Worm (Caenorhabditis elegans) whole organism, mixed stage, embryonic: Measurements from ENCODE around the gene rpc-1.

Experiments
- ceh-43 ChIP-seq: fragments of 200-800 bp; sonication (Bioruptor generic); optimal IDR thresholded peaks from 2 replicates; lab custom pipeline; 2018; ENCODE audit warnings: mild to moderate bottlenecking, missing genetic modification characterization, moderate library complexity, missing compliant biosample characterization
- lsy-2 ChIP-seq: fragments of 150-350 bp; optimal IDR thresholded peaks from 2 replicates; lab custom pipeline; 2014; ENCODE audit warnings: missing biosample characterization, missing genetic modification characterization

DNA sequence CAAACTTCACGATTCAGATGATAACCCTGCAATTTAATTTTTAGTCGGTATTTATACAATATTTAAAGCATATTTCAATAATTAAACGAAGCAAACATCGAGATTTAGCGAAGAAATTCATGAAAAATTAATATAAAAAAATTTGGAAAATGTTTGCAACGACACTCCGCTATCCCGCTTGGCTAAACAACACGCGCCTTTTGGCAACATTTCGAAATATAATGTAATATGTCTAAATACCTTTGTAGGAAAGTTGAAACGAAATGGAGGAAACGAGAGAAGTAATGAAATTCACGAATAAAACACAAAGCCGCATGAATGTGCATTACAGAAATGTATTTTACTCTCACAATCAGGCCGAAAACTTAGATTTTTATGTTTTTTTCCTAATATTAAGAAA is at the start of gene rpc-1:
- peak; percentile 33 for TF ChIP-seq lsy-2 (tag; lab: Kevin White, UChicago)
- no peak for TF ChIP-seq ceh-43
